Worm (Caenorhabditis elegans) whole organism, L4/young adult: ENCODE measurements around the gene Y50E8A.10.

ENCODE experiments used
- W03F9.2 ChIP-seq: fragments of 150-350 bp; optimal IDR thresholded peaks from 2 replicates; lab custom pipeline; 2014; ENCODE audit warnings: missing biosample characterization, missing genetic modification characterization
- him-1 ChIP-seq: sonication (generic microtip); optimal IDR thresholded peaks from 2 replicates; lab custom pipeline; 2016; ENCODE audit warnings: missing genotype, missing genetic modification reagents, missing genetic modification characterization, missing compliant biosample characterization

DNA sequence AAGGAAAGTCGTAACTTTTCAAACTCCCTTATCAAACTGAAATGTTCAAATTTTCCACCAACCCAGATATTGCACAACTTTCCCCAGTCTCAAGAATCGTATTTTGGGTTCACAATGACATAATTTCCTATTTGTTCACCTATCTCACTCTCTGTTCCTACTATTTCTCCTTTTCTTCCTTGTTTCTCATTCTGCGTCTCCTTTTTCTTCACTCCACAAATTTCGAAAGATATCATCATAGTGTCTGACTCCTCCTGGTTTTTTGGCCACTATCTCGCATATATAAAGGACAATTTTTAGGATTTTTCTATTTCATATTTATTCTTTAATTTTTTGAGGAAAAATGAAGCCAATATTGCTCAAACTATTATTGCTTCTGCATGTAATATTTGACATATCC, 6.7 kb upstream of the Y50E8A.10 start, which contains the start of gene haf-7:
- TF ChIP-seq W03F9.2 (tag; lab: Kevin White, UChicago), result no peak
- no peak for TF ChIP-seq him-1 (tag; lab: Kevin White, UChicago)
